Worm (Caenorhabditis elegans): ENCODE results near the gene memb-2.
A peak's percentile ranks its signal among the peaks of the same experiment; 100 is the strongest.

The memb-2 gene

ce11 chrV:5582308-5582707 lies 37.6 kb downstream of the memb-2 start:
- no peak for TF ChIP-seq tra-4 (tag; optimal IDR thresholded peaks at IDR 0.05)
- TF ChIP-seq tbx-37 (GFP tag; conservative IDR thresholded peaks at IDR 0.05): no peak
- TF ChIP-seq flt-1 (GFP tag; IDR thresholded peaks at IDR 0.05): no peak
- no peak for TF ChIP-seq sea-1 (GFP tag; conservative IDR thresholded peaks at IDR 0.05)

- TF ChIP-seq flt-1 (GFP tag; IDR thresholded peaks at IDR 0.05) (no peak), ets-7 (tag; optimal IDR thresholded peaks at IDR 0.05) (no peak), ceh-36 (tag; optimal IDR thresholded peaks at IDR 0.05) (no peak), scrt-1 (GFP tag; IDR thresholded peaks at IDR 0.05) (no peak), F13C5.2 (tag; optimal IDR thresholded peaks at IDR 0.05) (no peak), pes-1 (GFP tag; IDR thresholded peaks at IDR 0.05) (no peak), tbx-37 (GFP tag; conservative IDR thresholded peaks at IDR 0.05) (no peak), hmbx-1 (tag; optimal IDR thresholded peaks at IDR 0.05) (no peak), sea-1 (GFP tag; conservative IDR thresholded peaks at IDR 0.05) (no peak), tbx-11 (GFP tag; IDR thresholded peaks at IDR 0.05) (no peak), B0310.2 (tag; optimal IDR thresholded peaks at IDR 0.05) (no peak), aly-1 (tag; optimal IDR thresholded peaks at IDR 0.05) (no peak), hmg-4 (GFP tag; optimal IDR thresholded peaks at IDR 0.05) (no peak), ceh-13 (GFP tag; optimal IDR thresholded peaks at IDR 0.05) (no peak), tra-4 (tag; optimal IDR thresholded peaks at IDR 0.05) (no peak), hnd-1 (tag; optimal IDR thresholded peaks at IDR 0.05) (no peak), ama-1 (optimal IDR thresholded peaks at IDR 0.05) (no peak)
These were observed 38.6 kb downstream of the memb-2 start, which contains the start of gene klc-2 for ce11 chrV:5581312-5581711. klc-2 (minus strand) TSS chrV:5581412.

- peak; percentile 40 for TF ChIP-seq F13C5.2 (tag; optimal IDR thresholded peaks at IDR 0.05)
- TF ChIP-seq aly-1 (tag; optimal IDR thresholded peaks at IDR 0.05): no peak
- TF ChIP-seq hmbx-1 (tag; optimal IDR thresholded peaks at IDR 0.05): no peak
These were observed 39.4 kb downstream of the memb-2 start for ce11 chrV:5580517-5580916.

ce11 chrV:5579666-5580065 lies 40.3 kb downstream of the memb-2 start:
- TF ChIP-seq tbx-11 (GFP tag; IDR thresholded peaks at IDR 0.05) (no peak), ets-7 (tag; optimal IDR thresholded peaks at IDR 0.05) (no peak), tbx-37 (GFP tag; conservative IDR thresholded peaks at IDR 0.05) (no peak), hmbx-1 (tag; optimal IDR thresholded peaks at IDR 0.05) (no peak), tra-4 (tag; optimal IDR thresholded peaks at IDR 0.05) (no peak), flt-1 (GFP tag; IDR thresholded peaks at IDR 0.05) (no peak), ceh-36 (tag; optimal IDR thresholded peaks at IDR 0.05) (no peak), B0310.2 (tag; optimal IDR thresholded peaks at IDR 0.05) (no peak), pes-1 (GFP tag; IDR thresholded peaks at IDR 0.05) (no peak)

ce11 chrV:5576008-5576407 lies 43.9 kb downstream of the memb-2 start:
- TF ChIP-seq ceh-13 (GFP tag; optimal IDR thresholded peaks at IDR 0.05): no peak
- TF ChIP-seq tbx-11 (GFP tag; IDR thresholded peaks at IDR 0.05): no peak
- no peak for TF ChIP-seq tbx-37 (GFP tag; conservative IDR thresholded peaks at IDR 0.05)
- no peak for TF ChIP-seq hmbx-1 (tag; optimal IDR thresholded peaks at IDR 0.05)

ce11 chrV:5571691-5572090 lies 48.2 kb downstream of the memb-2 start:
- TF ChIP-seq aly-1 (tag; optimal IDR thresholded peaks at IDR 0.05) (no peak), ceh-36 (tag; optimal IDR thresholded peaks at IDR 0.05) (no peak), ets-7 (tag; optimal IDR thresholded peaks at IDR 0.05) (no peak), tra-4 (tag; optimal IDR thresholded peaks at IDR 0.05) (no peak), sea-1 (GFP tag; conservative IDR thresholded peaks at IDR 0.05) (no peak), scrt-1 (GFP tag; IDR thresholded peaks at IDR 0.05) (no peak)

- TF ChIP-seq ets-7 (tag; optimal IDR thresholded peaks at IDR 0.05) (no peak), flt-1 (GFP tag; IDR thresholded peaks at IDR 0.05) (no peak), pes-1 (GFP tag; IDR thresholded peaks at IDR 0.05) (no peak), tbx-11 (GFP tag; IDR thresholded peaks at IDR 0.05) (no peak), ama-1 (optimal IDR thresholded peaks at IDR 0.05) (no peak), hmg-4 (GFP tag; optimal IDR thresholded peaks at IDR 0.05) (no peak), scrt-1 (GFP tag; IDR thresholded peaks at IDR 0.05) (no peak)
These were observed 49.5 kb downstream of the memb-2 start, which contains the start of gene glb-6 for ce11 chrV:5570433-5570832. glb-6 (minus strand) TSS chrV:5570533.
